Fruit fly (Drosophila melanogaster): ENCODE results near the gene Edem2.

Gene Edem2

dm6 chr2L:13202960-13203436 lies 11.0 kb downstream of the Edem2 start, which contains the start of gene CG16972 (continued):
- TF ChIP-seq Eip74EF (GFP tag; optimal IDR thresholded peaks at IDR 0.05) (no peak), fd96Cb (tag; optimal IDR thresholded peaks at IDR 0.05) (no peak), CG12104 (GFP tag; optimal IDR thresholded peaks at IDR 0.05) (no peak), slp2 (GFP tag; optimal IDR thresholded peaks at IDR 0.05) (no peak), CG12659 (GFP tag; optimal IDR thresholded peaks at IDR 0.05) (no peak), en (GFP tag; optimal IDR thresholded peaks at IDR 0.05) (no peak), CG4360 (GFP tag; IDR thresholded peaks at IDR 0.05) (no peak), Asciz (GFP tag; optimal IDR thresholded peaks at IDR 0.05) (no peak), CG7745 (tag; optimal IDR thresholded peaks at IDR 0.05) (no peak), mld (GFP tag; IDR thresholded peaks at IDR 0.05; ENCODE audit: partially characterized antibody) (0 out of 3 replicates have a peak, but pooled peaks have one; percentile 29), tin (GFP tag; optimal IDR thresholded peaks at IDR 0.05) (no peak), MESR4 (GFP tag; optimal IDR thresholded peaks at IDR 0.05) (peak; percentile 64), CG7987 (GFP tag; optimal IDR thresholded peaks at IDR 0.05) (no peak), CG4617 (GFP tag; optimal IDR thresholded peaks at IDR 0.05; ENCODE audit: borderline replicate concordance) (peak; percentile 71), HLH4C (GFP tag; IDR thresholded peaks at IDR 0.05; ENCODE audit: partially characterized antibody) (no peak), pan (optimal IDR thresholded peaks at IDR 0.05) (no peak), pan (GFP tag; optimal IDR thresholded peaks at IDR 0.05 in 1 of 2, IDR thresholded peaks at IDR 0.05 in 1 of 2) (peak in 1 of 2 experiments; percentile 53), nau (GFP tag; optimal IDR thresholded peaks at IDR 0.05) (no peak), gro (GFP tag; optimal IDR thresholded peaks at IDR 0.05) (no peak), Optix (GFP tag; IDR thresholded peaks at IDR 0.05) (no peak), CG12942 (GFP tag; optimal IDR thresholded peaks at IDR 0.05) (no peak), sqz (GFP tag; optimal IDR thresholded peaks at IDR 0.05) (no peak), Aef1 (GFP tag; IDR thresholded peaks at IDR 0.05) (no peak), tup (GFP tag; optimal IDR thresholded peaks at IDR 0.05) (no peak), CG17912 (GFP tag; optimal IDR thresholded peaks at IDR 0.05) (no peak), ara (GFP tag; IDR thresholded peaks at IDR 0.05) (0 out of 2 replicates have a peak, but pooled peaks have one; percentile 1), CG30403 (GFP tag; optimal IDR thresholded peaks at IDR 0.05) (peak; percentile 50), amos (GFP tag; IDR thresholded peaks at IDR 0.05; ENCODE audit: partially characterized antibody) (0 out of 2 replicates have a peak, but pooled peaks have one; percentile 9), scrt (GFP tag; optimal IDR thresholded peaks at IDR 0.05) (no peak), chm (GFP tag; IDR thresholded peaks at IDR 0.05) (no peak), Fer3 (tag; optimal IDR thresholded peaks at IDR 0.05) (no peak), CG31388 (GFP tag; optimal IDR thresholded peaks at IDR 0.05) (no peak), Max (GFP tag; optimal IDR thresholded peaks at IDR 0.05) (no peak), Oaz (GFP tag; IDR thresholded peaks at IDR 0.05) (no peak), E2f1 (GFP tag; IDR thresholded peaks at IDR 0.05) (no peak; the same call in 1 of the 2 replicates), aop (GFP tag; IDR thresholded peaks at IDR 0.05) (no peak), CG13894 (tag; optimal IDR thresholded peaks at IDR 0.05) (no peak), E2f2 (GFP tag; IDR thresholded peaks at IDR 0.05) (no peak), HLH54F (GFP tag; optimal IDR thresholded peaks at IDR 0.05) (no peak), Xrp1 (GFP tag; IDR thresholded peaks at IDR 0.05) (no peak), CG15011 (GFP tag; optimal IDR thresholded peaks at IDR 0.05) (no peak), BEAF-32 (GFP tag; optimal IDR thresholded peaks at IDR 0.05) (no peak), trem (tag; optimal IDR thresholded peaks at IDR 0.05) (peak; percentile 43), CG2116 (GFP tag; optimal IDR thresholded peaks at IDR 0.05) (no peak), gt (GFP tag; IDR thresholded peaks at IDR 0.05) (no peak), CG6854 (GFP tag; optimal IDR thresholded peaks at IDR 0.05) (no peak), CG7928 (GFP tag; optimal IDR thresholded peaks at IDR 0.05) (no peak), lbe (GFP tag; optimal IDR thresholded peaks at IDR 0.05) (no peak), CG9437 (GFP tag; optimal IDR thresholded peaks at IDR 0.05) (peak; percentile 29), zen2 (GFP tag; IDR thresholded peaks at IDR 0.05; ENCODE audit: partially characterized antibody) (no peak)
